Fruit fly (Drosophila melanogaster) whole organism: ENCODE results near the gene Tao.

Experiments
- pan ChIP-seq: fragments of >200 bp; optimal IDR thresholded peaks from 2 replicates; lab custom pipeline; 2017
- psq ChIP-seq: fragments of >200 bp; optimal IDR thresholded peaks from 2 replicates; lab custom pipeline; 2017

DNA sequence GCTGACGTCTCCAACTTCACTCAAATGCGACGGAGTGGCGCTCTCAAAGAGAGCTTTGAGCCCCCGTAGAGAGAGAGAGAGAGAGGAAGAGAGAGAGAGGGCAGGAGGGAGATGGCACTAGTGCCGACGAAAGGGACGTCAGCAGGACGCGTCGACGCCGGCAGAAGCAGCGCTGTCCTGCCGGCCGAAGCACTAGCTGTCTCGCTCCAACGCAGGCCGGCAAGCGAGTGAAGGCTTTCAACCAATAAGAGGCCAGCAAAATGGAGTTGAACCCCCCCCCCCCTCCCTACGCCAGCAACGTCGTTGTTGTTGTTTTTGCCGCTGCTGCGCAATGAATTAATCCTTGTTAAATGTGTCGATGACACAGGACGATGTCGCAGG, 33.0 kb downstream of the Tao start:
- no peak for TF ChIP-seq psq (lab: Kevin White, UChicago)
- no peak for TF ChIP-seq pan (lab: Kevin White, UChicago)
